Worm (Caenorhabditis elegans): ENCODE data around the gene C04B4.6.

The C04B4.6 gene

ce11 chrX:12275577-12275976, at the start of gene C04B4.6:
C04B4.6 (minus strand) TSS chrX:12275677.
- no peak for TF ChIP-seq nhr-237 (tag; optimal IDR thresholded peaks at IDR 0.05)
- TF ChIP-seq elt-3 (tag; optimal IDR thresholded peaks at IDR 0.05), result no peak
- TF ChIP-seq unc-62 (GFP tag; optimal IDR thresholded peaks at IDR 0.05), result no peak
- TF ChIP-seq egl-5 (tag; optimal IDR thresholded peaks at IDR 0.05), result no peak

- TF ChIP-seq ZK546.5 (tag; optimal IDR thresholded peaks at IDR 0.05), result no peak
- no peak for TF ChIP-seq eor-1 (tag; optimal IDR thresholded peaks at IDR 0.05)
- no peak for TF ChIP-seq tbx-2 (tag; optimal IDR thresholded peaks at IDR 0.05)
- TF ChIP-seq aly-2 (tag; optimal IDR thresholded peaks at IDR 0.05), result no peak
- no peak for TF ChIP-seq nhr-25 (tag; optimal IDR thresholded peaks at IDR 0.05)
- no peak for TF ChIP-seq skn-1 (tag; optimal IDR thresholded peaks at IDR 0.05)
- no peak for TF ChIP-seq R02D3.7 (tag; optimal IDR thresholded peaks at IDR 0.05)
- TF ChIP-seq nhr-43 (tag; optimal IDR thresholded peaks at IDR 0.05; ENCODE audit: poor library complexity, severe bottlenecking), result no peak
- TF ChIP-seq jun-1 (tag; optimal IDR thresholded peaks at IDR 0.05), result no peak
- no peak for TF ChIP-seq ceh-9 (tag; optimal IDR thresholded peaks at IDR 0.05)
- no peak for TF ChIP-seq elt-1 (tag; optimal IDR thresholded peaks at IDR 0.05)
- no peak for TF ChIP-seq egl-27 (tag; optimal IDR thresholded peaks at IDR 0.05)
- no peak for TF ChIP-seq sea-2 (GFP tag; optimal IDR thresholded peaks at IDR 0.05)
- TF ChIP-seq snpc-4 (tag; optimal IDR thresholded peaks at IDR 0.05), result no peak
- no peak for TF ChIP-seq nhr-237 (tag; optimal IDR thresholded peaks at IDR 0.05)
Observed at ce11 chrX:12323439-12323838, 48.0 kb upstream of the C04B4.6 start, which contains the start of gene srd-40. srd-40 (plus strand) TSS chrX:12323739.

ce11 chrX:12321357-12321756, 45.9 kb upstream of the C04B4.6 start, which contains the start of gene F17A2.13:
F17A2.13 (plus strand) TSS chrX:12321657.
- TF ChIP-seq fkh-10 (GFP tag; optimal IDR thresholded peaks at IDR 0.05), result no peak
- no peak for TF ChIP-seq sea-2 (GFP tag; optimal IDR thresholded peaks at IDR 0.05)
- TF ChIP-seq skn-1 (tag; optimal IDR thresholded peaks at IDR 0.05), result no peak
- TF ChIP-seq nhr-77 (tag; optimal IDR thresholded peaks at IDR 0.05), result no peak
- no peak for TF ChIP-seq ama-1 (optimal IDR thresholded peaks at IDR 0.05)
- no peak for TF ChIP-seq nhr-237 (tag; optimal IDR thresholded peaks at IDR 0.05)
- no peak for TF ChIP-seq aly-2 (tag; optimal IDR thresholded peaks at IDR 0.05)
- no peak for TF ChIP-seq jun-1 (tag; optimal IDR thresholded peaks at IDR 0.05)
- TF ChIP-seq nhr-76 (tag; optimal IDR thresholded peaks at IDR 0.05), result no peak

ce11 chrX:12320737-12321136, 45.3 kb upstream of the C04B4.6 start, which contains the start of gene ceh-40:
ceh-40 (minus strand) TSS chrX:12320777.
- TF ChIP-seq nfya-1 (tag; optimal IDR thresholded peaks at IDR 0.05; ENCODE audit: insufficient read depth), result no peak
- TF ChIP-seq R02D3.7 (tag; optimal IDR thresholded peaks at IDR 0.05), result no peak
- TF ChIP-seq ztf-11 (tag; optimal IDR thresholded peaks at IDR 0.05), result no peak
- TF ChIP-seq ceh-16 (tag; optimal IDR thresholded peaks at IDR 0.05), result no peak
- no peak for TF ChIP-seq lin-15B (tag; optimal IDR thresholded peaks at IDR 0.05)
- no peak for TF ChIP-seq eor-1 (tag; optimal IDR thresholded peaks at IDR 0.05)
- no peak for TF ChIP-seq nhr-77 (tag; optimal IDR thresholded peaks at IDR 0.05)
- TF ChIP-seq nhr-76 (tag; optimal IDR thresholded peaks at IDR 0.05), result no peak
- TF ChIP-seq zag-1 (tag; optimal IDR thresholded peaks at IDR 0.05), result no peak
- TF ChIP-seq egl-27 (tag; optimal IDR thresholded peaks at IDR 0.05), result no peak
- TF ChIP-seq hmg-11 (tag; optimal IDR thresholded peaks at IDR 0.05), result no peak
- no peak for TF ChIP-seq mdl-1 (tag; optimal IDR thresholded peaks at IDR 0.05)
- TF ChIP-seq ztf-4 (tag; optimal IDR thresholded peaks at IDR 0.05), result no peak
- no peak for TF ChIP-seq unc-39 (tag; optimal IDR thresholded peaks at IDR 0.05)

- TF ChIP-seq nfya-1 (tag; optimal IDR thresholded peaks at IDR 0.05; ENCODE audit: insufficient read depth) (no peak), fos-1 (tag; optimal IDR thresholded peaks at IDR 0.05) (no peak), mdl-1 (tag; optimal IDR thresholded peaks at IDR 0.05) (no peak), nhr-237 (tag; optimal IDR thresholded peaks at IDR 0.05) (no peak), fkh-2 (tag; optimal IDR thresholded peaks at IDR 0.05) (no peak), nhr-25 (tag; optimal IDR thresholded peaks at IDR 0.05) (no peak), aly-2 (tag; optimal IDR thresholded peaks at IDR 0.05) (no peak), sea-2 (GFP tag; optimal IDR thresholded peaks at IDR 0.05) (no peak), daf-12 (tag; optimal IDR thresholded peaks at IDR 0.05) (no peak), zag-1 (tag; optimal IDR thresholded peaks at IDR 0.05) (no peak), ama-1 (optimal IDR thresholded peaks at IDR 0.05) (no peak), jun-1 (tag; optimal IDR thresholded peaks at IDR 0.05) (no peak), skn-1 (tag; optimal IDR thresholded peaks at IDR 0.05) (no peak), nhr-67 (tag; optimal IDR thresholded peaks at IDR 0.05) (no peak), ZK546.5 (tag; optimal IDR thresholded peaks at IDR 0.05) (no peak), elt-1 (tag; optimal IDR thresholded peaks at IDR 0.05) (no peak)
Observed at ce11 chrX:12317560-12317959, 42.1 kb upstream of the C04B4.6 start.
